Worm (Caenorhabditis elegans) whole organism, late embryonic: ENCODE results near the gene fil-1.

ENCODE experiments used
- K02D7.2 ChIP-seq: sonication (generic microtip); optimal IDR thresholded peaks from 2 replicates; lab custom pipeline; 2017; ENCODE audit warnings: mild to moderate bottlenecking, missing genetic modification characterization, missing compliant biosample characterization
- ahr-1 ChIP-seq: sonication (generic microtip); optimal IDR thresholded peaks from 2 replicates; lab custom pipeline; 2016; ENCODE audit warnings: missing genetic modification characterization, missing compliant biosample characterization
- ama-1 ChIP-seq: fragments of 150-350 bp; optimal IDR thresholded peaks from 2 replicates; lab custom pipeline; 2014
- ceh-19 ChIP-seq: fragments of 200-800 bp; sonication (Bioruptor generic); optimal IDR thresholded peaks from 2 replicates; lab custom pipeline; 2018; ENCODE audit warnings: mild to moderate bottlenecking, missing genetic modification characterization, missing compliant biosample characterization
- ceh-2 ChIP-seq: sonication (generic microtip); optimal IDR thresholded peaks from 2 replicates; lab custom pipeline; 2016; ENCODE audit warnings: missing genotype, missing genetic modification characterization, missing compliant biosample characterization
- ceh-22 ChIP-seq: sonication (generic microtip); optimal IDR thresholded peaks from 2 replicates; lab custom pipeline; 2017; ENCODE audit warnings: missing biosample characterization, missing genetic modification characterization
- ceh-24 ChIP-seq: sonication (generic microtip); optimal IDR thresholded peaks from 2 replicates; lab custom pipeline; 2016; ENCODE audit warnings: mild to moderate bottlenecking, missing genetic modification characterization, missing compliant biosample characterization
- ceh-30 ChIP-seq: fragments of 150-350 bp; optimal IDR thresholded peaks from 2 replicates; lab custom pipeline; 2014; ENCODE audit warnings: missing biosample characterization, missing genetic modification characterization
- ceh-31 ChIP-seq: sonication (generic microtip); optimal IDR thresholded peaks from 2 replicates; lab custom pipeline; 2016; ENCODE audit warnings: missing genetic modification characterization, missing compliant biosample characterization
- ceh-48 ChIP-seq: sonication (generic microtip); optimal IDR thresholded peaks from 2 replicates; lab custom pipeline; 2016; ENCODE audit warnings: missing genetic modification characterization, inconsistent platforms, missing compliant biosample characterization
- dmd-4 ChIP-seq: sonication (generic microtip); optimal IDR thresholded peaks from 2 replicates; lab custom pipeline; 2016; ENCODE audit warnings: borderline replicate concordance, missing genetic modification characterization, missing compliant biosample characterization
- dve-1 ChIP-seq: sonication (generic microtip); optimal IDR thresholded peaks from 2 replicates; lab custom pipeline; 2017; ENCODE audit warnings: antibody characterized with exemption, mild to moderate bottlenecking, missing genetic modification characterization, missing compliant biosample characterization
- elt-2 ChIP-seq: sonication (generic microtip); optimal IDR thresholded peaks from 2 replicates; lab custom pipeline; 2016; ENCODE audit warnings: missing genetic modification reagents, missing genetic modification characterization, missing compliant biosample characterization
- elt-4 ChIP-seq: sonication (generic microtip); optimal IDR thresholded peaks from 2 replicates; lab custom pipeline; 2016; ENCODE audit warnings: missing genetic modification characterization, missing compliant biosample characterization
- eyg-1 ChIP-seq: sonication (generic microtip); optimal IDR thresholded peaks from 2 replicates; lab custom pipeline; 2016; ENCODE audit warnings: missing genotype, missing genetic modification characterization, missing compliant biosample characterization
- fkh-6 ChIP-seq: sonication (generic microtip); optimal IDR thresholded peaks from 2 replicates; lab custom pipeline; 2016; ENCODE audit warnings: missing genetic modification characterization, missing compliant biosample characterization
- gmeb-2 ChIP-seq: sonication (generic microtip); optimal IDR thresholded peaks from 2 replicates; lab custom pipeline; 2016; ENCODE audit warnings: missing genetic modification characterization, inconsistent platforms, missing compliant biosample characterization
- lim-6 ChIP-seq: sonication (generic microtip); optimal IDR thresholded peaks from 2 replicates; lab custom pipeline; 2016; ENCODE audit warnings: missing genetic modification characterization, missing compliant biosample characterization
- lin-11 ChIP-seq: fragments of 200-800 bp; sonication (Bioruptor generic); optimal IDR thresholded peaks from 2 replicates; lab custom pipeline; 2018; ENCODE audit warnings: mild to moderate bottlenecking, missing genetic modification characterization, missing compliant biosample characterization
- madf-2 ChIP-seq: sonication (generic microtip); optimal IDR thresholded peaks from 2 replicates; lab custom pipeline; 2017; ENCODE audit warnings: missing genetic modification characterization, missing compliant biosample characterization
- nhr-11 ChIP-seq: fragments of 150-350 bp; optimal IDR thresholded peaks from 2 replicates; lab custom pipeline; 2014; ENCODE audit warnings: missing biosample characterization, missing genetic modification characterization
- nhr-232 ChIP-seq: sonication (generic microtip); optimal IDR thresholded peaks from 2 replicates; lab custom pipeline; 2016; ENCODE audit warnings: missing genetic modification characterization, missing compliant biosample characterization
- npax-4 ChIP-seq: sonication (generic microtip); optimal IDR thresholded peaks from 2 replicates; lab custom pipeline; 2016; ENCODE audit warnings: missing genetic modification characterization, missing compliant biosample characterization
- odd-2 ChIP-seq: sonication (generic microtip); optimal IDR thresholded peaks from 2 replicates; lab custom pipeline; 2017; ENCODE audit warnings: antibody characterized with exemption, mild to moderate bottlenecking, missing genetic modification characterization, missing compliant biosample characterization
- ref-2 ChIP-seq: sonication (generic microtip); optimal IDR thresholded peaks from 2 replicates; lab custom pipeline; 2016; ENCODE audit warnings: missing genetic modification characterization, missing compliant biosample characterization
- rnt-1 ChIP-seq: sonication (generic microtip); optimal IDR thresholded peaks from 2 replicates; lab custom pipeline; 2016; ENCODE audit warnings: missing genetic modification characterization, missing compliant biosample characterization
- sox-2 ChIP-seq: fragments of 200-800 bp; sonication (Bioruptor generic); IDR thresholded peaks from 2 replicates; pipeline ENCODE4 v1.3.6; 2022; ENCODE audit warnings: missing genetic modification reagents, missing genetic modification characterization, missing compliant biosample characterization
- sox-4 ChIP-seq: sonication (generic microtip); optimal IDR thresholded peaks from 2 replicates; lab custom pipeline; 2017; ENCODE audit warnings: mild to moderate bottlenecking, missing genetic modification characterization, inconsistent platforms, missing compliant biosample characterization
- syd-9 ChIP-seq: sonication (generic microtip); optimal IDR thresholded peaks from 2 replicates; lab custom pipeline; 2016; ENCODE audit warnings: mild to moderate bottlenecking, missing genetic modification characterization, moderate library complexity, missing compliant biosample characterization
- tbx-2 ChIP-seq: sonication (generic microtip); optimal IDR thresholded peaks from 2 replicates; lab custom pipeline; 2016; ENCODE audit warnings: missing genetic modification characterization, missing compliant biosample characterization
- tbx-7 ChIP-seq: sonication (generic microtip); optimal IDR thresholded peaks from 2 replicates; lab custom pipeline; 2016; ENCODE audit warnings: missing genotype, missing genetic modification characterization, missing compliant biosample characterization
- ttx-3 ChIP-seq: sonication (generic microtip); optimal IDR thresholded peaks from 2 replicates; lab custom pipeline; 2016; ENCODE audit warnings: missing genetic modification reagents, missing genetic modification characterization, missing compliant biosample characterization
- unc-3 ChIP-seq, 2 experiments: fragments of 200-800 bp in 1 of 2; sonication (Bioruptor generic) in 1 of 2; sonication (generic microtip) in 1 of 2; conservative IDR thresholded peaks in 1 of 2; optimal IDR thresholded peaks in 1 of 2; 2 replicates each; pipeline versions ENCODE4 v1.3.6 to Lab custom; 2016 to 2022; ENCODE audit warnings: missing compliant biosample characterization in 2 of 2, missing genetic modification characterization in 2 of 2, missing genetic modification reagents in 1 of 2
- unc-86 ChIP-seq: sonication (generic microtip); optimal IDR thresholded peaks from 2 replicates; lab custom pipeline; 2016; ENCODE audit warnings: missing genetic modification characterization, missing compliant biosample characterization
- zip-5 ChIP-seq: sonication (generic microtip); optimal IDR thresholded peaks from 2 replicates; lab custom pipeline; 2016; ENCODE audit warnings: missing genetic modification characterization, missing compliant biosample characterization

The fil-1 gene

ce11 chrV:14993620-14994019 is at the start of gene fil-1:
Gene fil-1 (plus strand): TSS chrV:14993838.
- no peak for TF ChIP-seq ceh-30 (tag; lab: Kevin White, UChicago)
- TF ChIP-seq, all 69 proteins: peak for 0

- TF ChIP-seq tbx-2 (no peak), dve-1 (tag; lab: Kevin White, UChicago) (no peak), ceh-30 (tag; lab: Kevin White, UChicago) (no peak), nhr-232 (tag; lab: Kevin White, UChicago) (no peak), dmd-4 (tag; lab: Kevin White, UChicago) (no peak), npax-4 (tag; lab: Kevin White, UChicago) (no peak), rnt-1 (tag; lab: Kevin White, UChicago) (no peak), K02D7.2 (tag; lab: Kevin White, UChicago) (no peak), zip-5 (tag; lab: Kevin White, UChicago) (no peak), ceh-2 (tag; lab: Kevin White, UChicago) (no peak), ceh-31 (no peak), syd-9 (tag; lab: Kevin White, UChicago) (no peak), lin-11 (no peak)
These were observed 48.5 kb upstream of the fil-1 start for ce11 chrV:14945124-14945523.

DNA sequence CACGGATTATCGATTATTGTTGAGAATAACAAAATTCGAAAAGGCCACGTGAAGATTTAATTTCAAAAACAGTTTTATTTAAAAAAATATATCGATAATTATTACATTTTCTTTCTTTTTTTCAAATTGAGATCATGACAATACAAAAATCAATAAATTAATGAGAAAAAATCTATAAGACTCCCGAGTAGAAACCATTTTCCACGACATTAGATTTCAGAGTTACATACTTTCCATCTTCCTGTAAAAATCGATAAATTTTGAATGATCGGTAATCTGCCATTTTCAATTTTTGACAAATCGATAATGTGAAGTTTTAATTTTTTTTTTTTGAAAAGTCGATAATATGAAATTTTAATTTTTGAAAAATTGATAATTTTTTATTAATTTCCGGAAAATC is 47.9 kb upstream of the fil-1 start, which contains the start of gene C30G7.3:
Gene C30G7.3 (minus strand): TSS at position 8 of the 400 bp plus-strand sequence.
- TF ChIP-seq ama-1 (lab: Kevin White, UChicago): no peak
- no peak for TF ChIP-seq gmeb-2 (tag; lab: Kevin White, UChicago)
- TF ChIP-seq ceh-22 (tag; lab: Kevin White, UChicago): no peak
- TF ChIP-seq ceh-24 (tag; lab: Kevin White, UChicago): no peak

DNA sequence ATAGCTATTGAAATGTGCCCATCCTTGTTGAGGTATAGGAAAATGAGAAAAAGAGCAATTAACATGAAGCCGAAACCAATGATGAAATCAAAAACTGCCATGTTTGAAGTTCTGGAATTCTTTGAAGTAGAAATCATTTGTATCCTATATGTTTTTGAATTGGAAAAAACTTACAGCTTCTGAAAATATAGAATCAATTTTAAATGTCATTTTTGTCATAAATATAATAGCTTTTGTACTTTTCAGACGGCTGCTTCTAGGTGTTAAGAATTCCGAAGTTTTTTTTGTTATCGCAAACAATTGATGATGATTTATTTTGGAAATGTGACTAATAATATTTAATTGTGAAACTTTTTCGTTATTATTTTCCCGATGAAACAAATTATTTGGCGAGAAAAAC is 46.6 kb upstream of the fil-1 start, which contains the start of gene C30G7.4:
Gene C30G7.4 (minus strand): TSS at position 101 of the 400 bp plus-strand sequence.
- TF ChIP-seq sox-4 (tag; lab: Kevin White, UChicago): no peak
- no peak for TF ChIP-seq ttx-3 (tag; lab: Kevin White, UChicago)
- no peak for TF ChIP-seq lin-11
- TF ChIP-seq npax-4 (tag; lab: Kevin White, UChicago): no peak
- no peak for TF ChIP-seq eyg-1 (tag; lab: Kevin White, UChicago)
- no peak for TF ChIP-seq odd-2 (tag; lab: Kevin White, UChicago)
- no peak for TF ChIP-seq fkh-6 (tag; lab: Kevin White, UChicago)
- no peak for TF ChIP-seq ceh-31
- TF ChIP-seq K02D7.2 (tag; lab: Kevin White, UChicago): no peak
- no peak for TF ChIP-seq elt-4
- TF ChIP-seq nhr-11 (tag; lab: Kevin White, UChicago): no peak
- no peak for TF ChIP-seq unc-3 (GFP tag; conservative IDR thresholded peaks at IDR 0.05; lab: Robert Waterston, UW)
- no peak for TF ChIP-seq unc-3 (tag; optimal IDR thresholded peaks at IDR 0.05; lab: Kevin White, UChicago)
- TF ChIP-seq ceh-48 (tag; lab: Kevin White, UChicago): no peak
- TF ChIP-seq ceh-19 (GFP tag; lab: Kevin White, UChicago): no peak
- TF ChIP-seq unc-86 (tag; lab: Kevin White, UChicago): no peak
- no peak for TF ChIP-seq tbx-7 (tag; lab: Kevin White, UChicago)

DNA sequence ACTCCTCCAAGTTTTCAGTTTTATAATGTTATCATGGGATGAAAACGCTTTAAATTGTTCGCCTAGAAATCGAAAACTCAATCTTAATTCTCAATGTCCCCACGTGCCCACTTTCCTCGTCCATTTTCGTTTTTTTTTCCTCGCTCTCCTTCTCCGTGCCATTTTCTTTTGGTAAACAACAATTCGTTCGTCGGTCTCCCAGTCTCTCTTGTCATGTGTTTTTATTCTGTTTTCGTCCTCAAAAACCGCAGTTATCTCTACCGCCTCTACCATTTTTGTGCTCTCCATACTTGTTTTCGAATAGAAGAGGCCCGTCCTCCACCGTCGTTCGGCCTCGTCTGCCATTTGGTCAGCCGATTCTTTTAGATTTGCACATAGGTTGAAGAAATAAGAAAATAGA is 45.1 kb upstream of the fil-1 start:
- no peak for TF ChIP-seq lim-6
- no peak for TF ChIP-seq ref-2 (tag; lab: Kevin White, UChicago)
- TF ChIP-seq odd-2 (tag; lab: Kevin White, UChicago): no peak
- TF ChIP-seq sox-2 (GFP tag; lab: Robert Waterston, UW): no peak
- no peak for TF ChIP-seq ahr-1
- TF ChIP-seq zip-5 (tag; lab: Kevin White, UChicago): no peak
- no peak for TF ChIP-seq madf-2 (tag; lab: Kevin White, UChicago)
- TF ChIP-seq nhr-232 (tag; lab: Kevin White, UChicago): no peak
- TF ChIP-seq elt-2 (tag; lab: Kevin White, UChicago): no peak
- TF ChIP-seq, all 69 proteins: peak for 0
